Fruit fly (Drosophila melanogaster): Measurements from ENCODE around the gene PolG1.

- peak; percentile 68 for TF ChIP-seq bab1 (GFP tag; optimal IDR thresholded peaks at IDR 0.05)
- no peak for TF ChIP-seq Clk (GFP tag; optimal IDR thresholded peaks at IDR 0.05)
- no peak for TF ChIP-seq tj (GFP tag; optimal IDR thresholded peaks at IDR 0.05)
Measured at dm6 chr2L:13839744-13840151, 12.2 kb upstream of the PolG1 start.
